Fruit fly (Drosophila melanogaster) whole organism, embryonic: ENCODE measurements around the gene CG17325.
A peak's percentile ranks its signal among the peaks of the same experiment; 100 is the strongest.

Experiments used
- CG10366 ChIP-seq: fragments of 200-800 bp; sonication (Bioruptor generic); IDR thresholded peaks from 2 replicates; pipeline ENCODE4 v1.3.6; 2022; ENCODE audit warnings: missing biosample characterization, missing genetic modification characterization
- CG11504 ChIP-seq: fragments of 200-800 bp; sonication (Bioruptor generic); optimal IDR thresholded peaks from 3 replicates; lab custom pipeline; 2019; ENCODE audit warnings: missing biosample characterization, mild to moderate bottlenecking, missing genetic modification characterization, moderate library complexity
- CG12071 ChIP-seq: fragments of 200-800 bp; sonication (Bioruptor generic); optimal IDR thresholded peaks from 3 replicates; lab custom pipeline; 2018; ENCODE audit warnings: missing biosample characterization, mild to moderate bottlenecking, missing genetic modification characterization
- CG12769 ChIP-seq: fragments of 200-800 bp; sonication (Bioruptor generic); optimal IDR thresholded peaks from 2 replicates; lab custom pipeline; 2019; ENCODE audit warnings: missing biosample characterization, mild to moderate bottlenecking, missing genetic modification characterization, moderate library complexity
- CG13775 ChIP-seq: fragments of 200-800 bp; sonication (Bioruptor generic); optimal IDR thresholded peaks from 3 replicates; lab custom pipeline; 2017; ENCODE audit warnings: missing biosample characterization, mild to moderate bottlenecking, missing genetic modification characterization
- CG14050 ChIP-seq: fragments of 200-800 bp; sonication (Bioruptor generic); IDR thresholded peaks from 3 replicates; pipeline ENCODE4 v1.3.6; 2022; ENCODE audit warnings: missing biosample characterization, missing genetic modification characterization
- CG14860 ChIP-seq: fragments of 200-800 bp; sonication (Bioruptor generic); IDR thresholded peaks from 3 replicates; pipeline ENCODE4 v1.3.6; 2022; ENCODE audit warnings: missing biosample characterization, missing genetic modification characterization; ENCODE audit not compliant: partially characterized antibody
- CG16813 ChIP-seq: fragments of 200-800 bp; sonication (Bioruptor generic); IDR thresholded peaks from 3 replicates; pipeline ENCODE4 v1.3.6; 2022; ENCODE audit warnings: missing biosample characterization, missing genetic modification characterization; ENCODE audit not compliant: partially characterized antibody
- CG18262 ChIP-seq: fragments of 200-800 bp; optimal IDR thresholded peaks from 3 replicates; lab custom pipeline; 2019; ENCODE audit warnings: missing biosample characterization, mild to moderate bottlenecking, missing genetic modification characterization, moderate library complexity
- CG2678 ChIP-seq: fragments of 200-800 bp; sonication (Bioruptor generic); optimal IDR thresholded peaks from 3 replicates; lab custom pipeline; 2019; ENCODE audit warnings: missing biosample characterization, mild to moderate bottlenecking, missing genetic modification characterization, moderate library complexity
- CG32767 ChIP-seq: fragments of 200-800 bp; sonication (Bioruptor generic); IDR thresholded peaks from 2 replicates; pipeline ENCODE4 v1.3.6; 2022; ENCODE audit warnings: missing biosample characterization, missing genetic modification characterization
- CG3995 ChIP-seq: fragments of 200-800 bp; sonication (Bioruptor generic); optimal IDR thresholded peaks from 3 replicates; lab custom pipeline; 2016; ENCODE audit warnings: missing biosample characterization, missing genetic modification characterization
- CG7839 ChIP-seq: fragments of 200-800 bp; sonication (Bioruptor generic); optimal IDR thresholded peaks from 3 replicates; lab custom pipeline; 2018; ENCODE audit warnings: missing biosample characterization, mild to moderate bottlenecking, missing genetic modification characterization, moderate library complexity
- CG8924 ChIP-seq: fragments of 200-800 bp; optimal IDR thresholded peaks from 3 replicates; lab custom pipeline; 2019; ENCODE audit warnings: missing biosample characterization, mild to moderate bottlenecking, missing genetic modification characterization, moderate library complexity
- CoRest ChIP-seq: fragments of 200-800 bp; sonication (Bioruptor generic); optimal IDR thresholded peaks from 3 replicates; lab custom pipeline; 2018; ENCODE audit warnings: missing biosample characterization, mild to moderate bottlenecking, missing genetic modification characterization, moderate library complexity
- D19B ChIP-seq: fragments of 200-800 bp; sonication (Bioruptor generic); optimal IDR thresholded peaks from 2 replicates; lab custom pipeline; 2017; ENCODE audit warnings: missing biosample characterization, mild to moderate bottlenecking, missing genetic modification characterization
- Dref ChIP-seq: fragments of 200-800 bp; sonication (Bioruptor generic); IDR thresholded peaks from 2 replicates; pipeline ENCODE4 v1.3.6; 2022; ENCODE audit warnings: missing biosample characterization, missing genetic modification characterization
- HLH3B ChIP-seq: fragments of 200-800 bp; sonication (Bioruptor generic); IDR thresholded peaks from 2 replicates; pipeline ENCODE4 v1.3.6; 2022; ENCODE audit warnings: missing biosample characterization, missing genetic modification characterization
- HLH4C ChIP-seq: fragments of 200-800 bp; sonication (Bioruptor generic); IDR thresholded peaks from 3 replicates; pipeline ENCODE4 v1.3.6; 2022; ENCODE audit warnings: missing biosample characterization, missing genetic modification characterization; ENCODE audit not compliant: partially characterized antibody
- Hr51 ChIP-seq, 2 experiments: fragments of 200-800 bp; sonication (Bioruptor generic); optimal IDR thresholded peaks; 2 replicates in 1 of 2; 3 replicates in 1 of 2; lab custom pipeline; 2016 to 2018; ENCODE audit warnings: missing biosample characterization in 2 of 2, missing genetic modification characterization in 2 of 2, mild to moderate bottlenecking in 1 of 2, moderate library complexity in 1 of 2
- Med ChIP-seq: fragments of 200-800 bp; sonication (Bioruptor generic); peaks from one replicate; lab custom pipeline; 2016; ENCODE audit warnings: missing biosample characterization, missing genetic modification characterization, mild to moderate bottlenecking, inconsistent platforms, moderate library complexity
- Ptx1 ChIP-seq: fragments of 200-800 bp; sonication (Bioruptor generic); IDR thresholded peaks from 2 replicates; pipeline ENCODE4 v1.3.6; 2022; ENCODE audit warnings: missing biosample characterization, missing genetic modification characterization
- Ravus ChIP-seq: fragments of 200-800 bp; sonication (Bioruptor generic); IDR thresholded peaks from 2 replicates; pipeline ENCODE4 v1.3.6; 2022; ENCODE audit warnings: missing biosample characterization, missing genetic modification characterization
- bbx ChIP-seq: fragments of 200-800 bp; sonication (Bioruptor generic); IDR thresholded peaks from 2 replicates; pipeline ENCODE4 v1.3.6; 2022; ENCODE audit warnings: missing biosample characterization, missing genetic modification characterization; ENCODE audit not compliant: partially characterized antibody
- chinmo ChIP-seq: fragments of 200-800 bp; sonication (Bioruptor generic); IDR thresholded peaks from 4 replicates; pipeline ENCODE4 v1.3.6; 2022; ENCODE audit warnings: missing biosample characterization, missing genetic modification characterization; ENCODE audit not compliant: partially characterized antibody
- crol ChIP-seq: fragments of 200-800 bp; sonication (Bioruptor generic); IDR thresholded peaks from 2 replicates; pipeline ENCODE4 v1.3.6; 2022; ENCODE audit warnings: missing biosample characterization, missing genetic modification characterization
- dysf ChIP-seq: fragments of 200-800 bp; sonication (Bioruptor generic); IDR thresholded peaks from 3 replicates; pipeline ENCODE4 v1.3.6; 2022; ENCODE audit warnings: missing biosample characterization, missing genetic modification characterization
- gem ChIP-seq: fragments of 200-800 bp; sonication (Bioruptor generic); optimal IDR thresholded peaks from 2 replicates; lab custom pipeline; 2019; ENCODE audit warnings: missing biosample characterization, mild to moderate bottlenecking, missing genetic modification characterization, moderate library complexity
- grau ChIP-seq: fragments of 200-800 bp; optimal IDR thresholded peaks from 3 replicates; lab custom pipeline; 2019; ENCODE audit warnings: missing biosample characterization, mild to moderate bottlenecking, missing genetic modification characterization, moderate library complexity
- gsb ChIP-seq: fragments of 200-800 bp; sonication (Bioruptor generic); IDR thresholded peaks from 2 replicates; pipeline ENCODE4 v1.3.6; 2022; ENCODE audit warnings: missing biosample characterization, missing genetic modification characterization
- klu ChIP-seq: fragments of 200-800 bp; sonication (Bioruptor generic); IDR thresholded peaks from 2 replicates; pipeline ENCODE4 v1.3.6; 2022; ENCODE audit warnings: missing biosample characterization, missing genetic modification characterization
- knrl ChIP-seq: fragments of 200-800 bp; sonication (Bioruptor generic); IDR thresholded peaks from 3 replicates; pipeline ENCODE4 v1.3.6; 2022; ENCODE audit warnings: missing biosample characterization, missing genetic modification characterization; ENCODE audit not compliant: partially characterized antibody
- row ChIP-seq: fragments of 200-800 bp; sonication (Bioruptor generic); IDR thresholded peaks from 3 replicates; pipeline ENCODE4 v1.3.6; 2022; ENCODE audit warnings: missing biosample characterization, missing genetic modification characterization
- sens ChIP-seq: fragments of 200-800 bp; sonication (Bioruptor generic); peaks from one replicate; lab custom pipeline; 2016; ENCODE audit warnings: missing biosample characterization, missing genetic modification characterization
- sr ChIP-seq: fragments of 200-800 bp; sonication (Bioruptor generic); IDR thresholded peaks from 3 replicates; pipeline ENCODE4 v1.3.6; 2022; ENCODE audit warnings: missing biosample characterization, missing genetic modification characterization
- usp ChIP-seq: fragments of >200 bp; optimal IDR thresholded peaks from 2 replicates; lab custom pipeline; 2017; ENCODE audit warnings: missing biosample characterization, missing genetic modification characterization
- vvl ChIP-seq: fragments of 200-800 bp; sonication (Bioruptor generic); IDR thresholded peaks from 2 replicates; pipeline ENCODE4 v1.3.6; 2022; ENCODE audit warnings: missing biosample characterization, missing genetic modification characterization
- zen ChIP-seq: fragments of 200-800 bp; sonication (Bioruptor generic); optimal IDR thresholded peaks from 3 replicates; lab custom pipeline; 2018; ENCODE audit warnings: missing biosample characterization, mild to moderate bottlenecking, missing genetic modification characterization, moderate library complexity
- zfh1 ChIP-seq: fragments of 200-800 bp; sonication (Bioruptor generic); IDR thresholded peaks from 3 replicates; pipeline ENCODE4 v1.3.6; 2022; ENCODE audit warnings: missing biosample characterization, missing genetic modification characterization

Gene CG17325

dm6 chr2L:18810960-18811642 lies 1.3 kb upstream of the CG17325 start, which contains the start of the genes CG10570 and CG42502:
Gene CG10570, minus strand, starts transcription at chr2L:18811252.
Gene CG42502, minus strand, starts transcription at chr2L:18811252.
- TF ChIP-seq CG8924, result peak; percentile 2
- TF ChIP-seq HLH3B (GFP tag; lab: Robert Waterston, UW), result no peak
- TF ChIP-seq CG14860 (GFP tag; lab: Robert Waterston, UW), result 0 out of 3 replicates have a peak, but pooled peaks have one; percentile 40
- no peak for TF ChIP-seq CG14050 (GFP tag; lab: Robert Waterston, UW)
- peak; percentile 61 for TF ChIP-seq row (GFP tag; lab: Robert Waterston, UW)
- peak; percentile 41 for TF ChIP-seq sens (GFP tag; lab: Kevin White, UChicago)
- no peak for TF ChIP-seq CG32767 (GFP tag; lab: Robert Waterston, UW)
- no peak for TF ChIP-seq zen (tag; lab: Kevin White, UChicago)
- 0 out of 3 replicates have a peak, but pooled peaks have one; percentile 5 for TF ChIP-seq sr (GFP tag; lab: Robert Waterston, UW)
- peak; percentile 7 for TF ChIP-seq CoRest (tag; lab: Kevin White, UChicago)
- peak; percentile 20 for TF ChIP-seq CG12769 (tag; lab: Kevin White, UChicago)
- 0 out of 3 replicates have a peak, but pooled peaks have one; percentile 16 for TF ChIP-seq CG16813 (GFP tag; lab: Robert Waterston, UW)
- peak; percentile 14 for TF ChIP-seq CG11504 (tag; lab: Kevin White, UChicago)
- peak; percentile 43; the same call in 2 of the 3 replicates for TF ChIP-seq HLH4C (GFP tag; lab: Robert Waterston, UW)
- no peak for TF ChIP-seq CG10366 (GFP tag; lab: Robert Waterston, UW)
- no peak for TF ChIP-seq CG3995
- peak; percentile 48; the same call in 1 of the 3 replicates for TF ChIP-seq dysf (GFP tag; lab: Robert Waterston, UW)
- no peak for TF ChIP-seq Ravus
- peak; percentile 71 for TF ChIP-seq D19B
- peak; percentile 21 for TF ChIP-seq grau (tag; lab: Kevin White, UChicago)
- TF ChIP-seq CG18262 (tag; lab: Kevin White, UChicago), result peak; percentile 1
- TF ChIP-seq chinmo (GFP tag; lab: Robert Waterston, UW), result peak; percentile 70; the same call in 1 of the 4 replicates
- no peak for TF ChIP-seq CG12071 (GFP tag; lab: Kevin White, UChicago)
- peak; percentile 32 for TF ChIP-seq gem (tag; lab: Kevin White, UChicago)
- TF ChIP-seq Ptx1 (GFP tag; lab: Robert Waterston, UW), result 0 out of 2 replicates have a peak, but pooled peaks have one; percentile 25
- TF ChIP-seq CG7839 (tag; lab: Kevin White, UChicago), result peak; percentile 5
- TF ChIP-seq CG2678 (tag; lab: Kevin White, UChicago), result peak; percentile 29
- TF ChIP-seq Med (GFP tag; lab: Kevin White, UChicago), result peak; percentile 5
- 0 out of 2 replicates have a peak, but pooled peaks have one; percentile 21 for TF ChIP-seq Dref (GFP tag; lab: Robert Waterston, UW)
- TF ChIP-seq klu (GFP tag; lab: Robert Waterston, UW), result peak; percentile 32; the same call in 1 of the 2 replicates
- peak; percentile 50; the same call in 1 of the 2 replicates for TF ChIP-seq crol (GFP tag; lab: Robert Waterston, UW)
- no peak for TF ChIP-seq gsb
- TF ChIP-seq CG13775 (GFP tag; lab: Kevin White, UChicago), result no peak
- peak; percentile 21; the same call in 1 of the 2 replicates for TF ChIP-seq bbx (GFP tag; lab: Robert Waterston, UW)
- no peak for TF ChIP-seq usp (GFP tag; lab: Kevin White, UChicago)
- TF ChIP-seq knrl (GFP tag; lab: Robert Waterston, UW), result no peak
- TF ChIP-seq zfh1 (GFP tag; lab: Robert Waterston, UW), result 0 out of 3 replicates have a peak, but pooled peaks have one; percentile 25
- peak in 1 of 2 experiments; percentile 11 for TF ChIP-seq Hr51 (GFP tag; optimal IDR thresholded peaks at IDR 0.05; lab: Kevin White, UChicago)
- TF ChIP-seq vvl (GFP tag; lab: Robert Waterston, UW), result peak; percentile 55
- TF ChIP-seq, all 482 proteins: peak for 27
